Fruit fly (Drosophila melanogaster): ENCODE measurements around the gene Spase25.

Gene Spase25

DNA sequence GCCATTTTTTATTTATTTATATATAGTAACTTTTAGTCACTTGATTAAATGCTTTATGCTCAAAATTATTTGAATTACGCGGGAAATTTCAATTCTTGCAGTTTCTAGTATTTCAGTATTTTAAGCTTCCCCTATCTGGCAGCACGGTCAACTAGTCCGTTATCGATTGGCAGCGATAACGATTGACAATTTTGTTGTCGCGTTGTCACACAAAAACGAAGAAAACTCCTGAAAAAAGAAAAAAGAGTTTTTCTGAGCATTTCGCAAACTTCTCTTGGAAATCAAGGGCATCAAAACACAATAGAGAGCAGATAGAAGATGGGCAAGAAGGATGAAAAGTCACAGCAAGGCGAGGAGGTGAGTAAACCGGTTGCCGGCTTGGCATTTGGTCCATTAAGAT, at the start of gene Spase25:
Gene Spase25, plus strand, starts transcription at position 176 of the 400 bp plus-strand sequence.
- no peak for TF ChIP-seq ttk (optimal IDR thresholded peaks at IDR 0.05)
- TF ChIP-seq Myc (optimal IDR thresholded peaks at IDR 0.05) = no peak
- no peak for TF ChIP-seq insv (optimal IDR thresholded peaks at IDR 0.05)
- no peak for TF ChIP-seq Sin3A (optimal IDR thresholded peaks at IDR 0.05)
- TF ChIP-seq h (optimal IDR thresholded peaks at IDR 0.05) = no peak
- TF ChIP-seq psq (optimal IDR thresholded peaks at IDR 0.05) = no peak

DNA sequence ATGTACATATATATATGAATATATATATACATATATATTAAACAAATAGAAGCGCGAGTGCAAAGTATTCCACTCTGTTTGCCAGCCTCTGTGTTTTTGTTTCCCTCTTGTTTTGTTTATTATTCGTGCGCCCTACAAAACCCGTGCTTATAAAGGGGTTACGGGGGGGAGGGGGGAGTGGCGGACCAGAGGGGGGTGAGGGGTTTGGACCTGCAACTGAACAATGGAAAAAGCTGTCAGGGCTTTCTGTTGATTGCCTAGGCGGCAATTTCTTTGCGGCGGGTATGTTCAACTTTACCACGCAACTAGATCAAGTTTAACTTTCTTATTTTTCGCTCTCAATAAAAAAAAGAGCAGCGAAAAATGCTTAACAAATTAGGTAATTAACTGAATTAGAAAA, 45.8 kb upstream of the Spase25 start:
- TF ChIP-seq psq (optimal IDR thresholded peaks at IDR 0.05) = no peak
- TF ChIP-seq Sin3A (optimal IDR thresholded peaks at IDR 0.05) = no peak
- TF ChIP-seq insv (optimal IDR thresholded peaks at IDR 0.05) = no peak
- no peak for TF ChIP-seq h (optimal IDR thresholded peaks at IDR 0.05)
- no peak for TF ChIP-seq Myc (optimal IDR thresholded peaks at IDR 0.05)
- no peak for TF ChIP-seq ttk (optimal IDR thresholded peaks at IDR 0.05)

DNA sequence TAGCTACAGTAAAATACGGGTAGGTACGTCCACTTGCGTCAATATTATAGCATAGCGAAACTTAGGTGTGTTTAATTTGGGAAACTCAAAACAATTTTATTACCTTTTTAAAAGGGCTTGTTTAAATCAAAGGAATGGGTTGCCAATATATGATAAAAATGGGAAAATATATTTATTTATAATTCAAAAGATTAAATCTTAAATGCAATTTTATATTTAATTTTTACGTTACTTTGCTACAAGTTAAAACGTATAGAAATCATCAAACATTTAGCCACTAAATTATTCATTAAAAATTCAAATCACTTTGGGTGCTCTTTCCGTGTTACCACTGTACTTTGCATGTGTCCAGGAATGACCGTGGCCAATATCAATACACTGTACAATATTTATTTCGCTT, 44.1 kb upstream of the Spase25 start:
- no peak for TF ChIP-seq Sin3A (optimal IDR thresholded peaks at IDR 0.05)
- no peak for TF ChIP-seq insv (optimal IDR thresholded peaks at IDR 0.05)
- no peak for TF ChIP-seq ttk (optimal IDR thresholded peaks at IDR 0.05)
- TF ChIP-seq h (optimal IDR thresholded peaks at IDR 0.05) = no peak
- TF ChIP-seq psq (optimal IDR thresholded peaks at IDR 0.05) = no peak
- TF ChIP-seq Myc (optimal IDR thresholded peaks at IDR 0.05) = no peak

DNA sequence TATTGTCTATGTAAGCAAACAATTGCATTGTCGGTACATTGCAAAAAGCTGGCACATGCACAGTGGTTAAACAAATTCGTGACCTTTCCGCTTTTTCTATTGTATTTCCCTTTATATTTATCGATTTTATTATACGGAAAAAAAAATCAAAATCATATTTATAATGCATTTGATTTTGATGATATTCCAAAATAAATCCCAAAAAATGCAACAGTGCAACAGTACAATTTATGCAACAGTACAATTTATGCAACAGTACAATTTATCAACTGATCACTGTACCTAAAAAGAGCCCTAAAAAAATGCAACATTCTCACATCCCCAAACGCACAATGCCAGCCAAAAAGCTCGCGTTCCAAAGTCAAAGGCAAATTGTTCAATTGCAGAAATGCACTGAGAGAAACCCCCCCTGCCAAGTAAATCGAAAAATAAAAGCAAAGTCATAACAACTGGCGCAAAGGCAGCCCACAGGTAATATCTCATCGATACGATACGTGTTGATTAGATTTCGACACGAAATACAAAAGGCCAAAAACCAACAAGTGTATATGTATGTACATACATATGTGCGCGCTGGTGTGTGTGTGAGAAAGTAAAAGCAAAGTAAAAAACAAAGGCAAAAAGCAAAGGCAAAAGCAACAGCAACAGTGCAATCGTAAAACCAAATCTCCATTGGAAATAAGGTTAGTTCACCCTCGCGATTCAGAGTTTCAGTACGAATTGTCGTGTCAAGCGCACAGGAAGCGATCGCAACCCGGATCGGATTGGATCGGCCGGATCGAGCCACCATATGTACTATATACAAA, 43.0 kb upstream of the Spase25 start, which contains the start of gene Sk1:
Gene Sk1, plus strand, starts transcription at position 711 of the 806 bp plus-strand sequence.
- TF ChIP-seq psq (optimal IDR thresholded peaks at IDR 0.05) (no peak), Myc (optimal IDR thresholded peaks at IDR 0.05) (no peak), Sin3A (optimal IDR thresholded peaks at IDR 0.05) (no peak), h (optimal IDR thresholded peaks at IDR 0.05) (no peak), insv (optimal IDR thresholded peaks at IDR 0.05) (no peak), ttk (optimal IDR thresholded peaks at IDR 0.05) (no peak)

DNA sequence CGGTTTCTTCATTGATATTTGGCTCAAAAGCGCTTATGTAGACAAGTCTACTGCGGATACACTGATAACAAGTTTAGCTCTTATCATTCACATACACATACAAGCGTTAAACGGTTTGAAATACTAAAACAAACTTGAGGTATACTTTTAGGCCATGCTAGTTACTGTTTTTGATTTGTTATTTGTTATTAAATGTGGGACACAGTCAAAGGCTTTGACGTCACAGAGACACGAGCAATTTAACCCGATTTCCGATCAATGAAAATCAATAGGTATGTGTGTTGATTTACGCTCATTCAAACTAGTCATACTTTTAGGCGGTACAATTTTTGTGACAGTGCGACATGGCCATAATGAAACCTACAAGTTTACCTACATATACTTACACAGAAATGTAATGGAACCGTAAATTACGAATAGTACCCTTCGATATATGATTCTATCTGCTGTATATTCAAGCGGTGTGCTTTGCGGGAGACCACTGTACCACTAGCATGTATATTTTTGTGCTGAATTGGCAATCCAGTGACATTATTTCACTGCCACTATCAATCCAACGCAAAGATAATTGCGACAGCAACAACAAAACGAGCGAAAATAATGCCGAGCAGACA, 38.2 kb upstream of the Spase25 start:
- no peak for TF ChIP-seq insv (optimal IDR thresholded peaks at IDR 0.05)
- TF ChIP-seq psq (optimal IDR thresholded peaks at IDR 0.05) = no peak
- TF ChIP-seq Myc (optimal IDR thresholded peaks at IDR 0.05) = no peak
- no peak for TF ChIP-seq h (optimal IDR thresholded peaks at IDR 0.05)
- no peak for TF ChIP-seq ttk (optimal IDR thresholded peaks at IDR 0.05)
- TF ChIP-seq Sin3A (optimal IDR thresholded peaks at IDR 0.05) = no peak

DNA sequence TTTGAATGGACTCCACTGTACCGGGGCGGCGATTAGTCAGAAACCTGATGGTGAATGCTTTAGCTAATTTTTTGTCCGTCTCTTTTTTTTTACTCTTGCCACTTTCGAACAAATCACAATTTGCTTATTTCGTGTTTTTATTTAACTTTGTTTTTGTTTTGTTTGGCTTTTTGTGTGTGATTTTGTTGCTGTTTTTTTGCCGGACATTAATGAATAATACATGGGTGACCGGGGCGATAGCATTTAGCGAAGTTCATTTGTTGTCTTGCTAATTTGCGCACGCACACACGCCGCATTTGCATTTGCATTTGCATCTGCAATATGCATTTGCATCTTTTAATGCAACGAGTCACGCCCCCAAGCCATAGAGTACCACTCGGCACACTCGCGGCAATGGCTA, 36.4 kb upstream of the Spase25 start:
- TF ChIP-seq insv (optimal IDR thresholded peaks at IDR 0.05) (no peak), Sin3A (optimal IDR thresholded peaks at IDR 0.05) (no peak), Myc (optimal IDR thresholded peaks at IDR 0.05) (no peak), psq (optimal IDR thresholded peaks at IDR 0.05) (no peak), h (optimal IDR thresholded peaks at IDR 0.05) (no peak), ttk (optimal IDR thresholded peaks at IDR 0.05) (no peak)

DNA sequence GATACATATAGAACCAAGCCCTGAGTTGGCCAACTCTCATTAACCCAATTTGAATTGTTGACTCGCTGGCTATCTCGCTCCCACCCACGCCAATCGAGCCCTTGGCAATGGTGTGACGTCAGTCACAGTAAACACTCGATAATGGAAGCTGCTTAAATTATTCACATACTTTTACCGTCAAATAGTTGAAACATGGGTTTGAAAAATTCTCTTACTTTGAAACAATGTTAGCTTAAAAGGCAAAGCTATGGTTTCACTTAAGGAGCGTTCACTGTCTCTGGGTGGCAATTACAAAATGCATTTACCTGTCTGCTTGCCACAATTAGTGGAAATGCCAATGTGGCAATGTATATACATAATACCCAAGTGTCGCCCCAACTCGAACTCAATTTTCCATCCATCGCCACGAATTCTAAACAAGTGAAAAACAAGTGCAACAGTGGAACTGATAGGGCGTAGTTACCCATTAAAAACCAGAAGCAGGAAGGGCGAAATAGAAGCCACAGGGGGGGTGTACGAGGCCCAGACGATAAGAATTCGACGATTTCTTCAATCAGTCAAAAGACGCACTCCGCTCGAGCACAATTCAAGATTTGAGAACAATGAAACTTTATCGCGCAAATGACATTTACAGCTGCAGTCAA, 35.5 kb upstream of the Spase25 start:
- no peak for TF ChIP-seq Sin3A (optimal IDR thresholded peaks at IDR 0.05)
- TF ChIP-seq insv (optimal IDR thresholded peaks at IDR 0.05) = no peak
- no peak for TF ChIP-seq ttk (optimal IDR thresholded peaks at IDR 0.05)
- no peak for TF ChIP-seq h (optimal IDR thresholded peaks at IDR 0.05)
- TF ChIP-seq Myc (optimal IDR thresholded peaks at IDR 0.05) = no peak
- TF ChIP-seq psq (optimal IDR thresholded peaks at IDR 0.05) = no peak

DNA sequence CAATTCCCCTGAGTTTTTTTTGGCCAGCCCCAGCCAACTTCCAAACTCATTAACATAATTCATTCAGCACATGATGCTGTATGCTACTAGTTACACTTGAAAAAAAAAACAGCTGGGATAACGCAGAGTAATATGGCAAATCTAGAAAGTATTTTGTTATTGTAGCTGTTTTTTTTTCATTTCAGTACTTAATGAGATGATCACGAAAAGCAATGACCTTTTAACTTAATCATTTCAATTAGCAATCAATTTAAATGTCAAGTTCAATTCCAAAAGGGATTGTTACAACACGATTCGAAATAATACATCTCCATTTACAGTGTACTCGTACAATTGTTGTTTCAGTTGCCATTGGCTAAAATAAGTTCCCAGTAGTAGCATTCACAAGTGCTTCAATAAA, 34.6 kb upstream of the Spase25 start:
- TF ChIP-seq h (optimal IDR thresholded peaks at IDR 0.05) (no peak), psq (optimal IDR thresholded peaks at IDR 0.05) (no peak), insv (optimal IDR thresholded peaks at IDR 0.05) (no peak), Sin3A (optimal IDR thresholded peaks at IDR 0.05) (no peak), ttk (optimal IDR thresholded peaks at IDR 0.05) (no peak), Myc (optimal IDR thresholded peaks at IDR 0.05) (no peak)

DNA sequence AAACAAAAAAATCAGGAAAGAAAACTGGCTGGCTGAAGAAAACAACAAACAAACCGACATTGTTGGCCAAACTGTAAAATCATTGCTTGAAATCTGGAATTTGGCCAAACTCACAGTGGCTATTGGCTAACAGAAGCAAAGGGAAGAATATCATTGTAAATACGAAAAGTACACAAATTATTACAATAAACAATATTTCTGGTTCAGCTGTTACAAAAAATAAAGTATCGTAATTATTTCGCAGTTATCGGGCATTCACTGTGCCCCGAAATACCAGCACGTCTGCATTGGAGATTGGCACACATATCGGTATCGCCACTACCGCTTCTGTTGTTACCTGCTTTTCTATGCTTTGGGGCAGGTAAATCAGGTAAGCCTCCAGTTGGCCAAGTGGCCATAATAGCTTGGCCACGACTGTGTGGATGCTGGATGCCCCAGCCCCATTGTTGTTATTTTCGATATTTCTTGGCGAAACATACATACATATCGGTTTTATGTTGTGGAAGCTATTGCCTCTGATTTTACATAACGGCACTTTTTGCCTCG, 34.0 kb upstream of the Spase25 start:
- TF ChIP-seq ttk (optimal IDR thresholded peaks at IDR 0.05) (no peak), Myc (optimal IDR thresholded peaks at IDR 0.05) (no peak), h (optimal IDR thresholded peaks at IDR 0.05) (no peak), insv (optimal IDR thresholded peaks at IDR 0.05) (no peak)

DNA sequence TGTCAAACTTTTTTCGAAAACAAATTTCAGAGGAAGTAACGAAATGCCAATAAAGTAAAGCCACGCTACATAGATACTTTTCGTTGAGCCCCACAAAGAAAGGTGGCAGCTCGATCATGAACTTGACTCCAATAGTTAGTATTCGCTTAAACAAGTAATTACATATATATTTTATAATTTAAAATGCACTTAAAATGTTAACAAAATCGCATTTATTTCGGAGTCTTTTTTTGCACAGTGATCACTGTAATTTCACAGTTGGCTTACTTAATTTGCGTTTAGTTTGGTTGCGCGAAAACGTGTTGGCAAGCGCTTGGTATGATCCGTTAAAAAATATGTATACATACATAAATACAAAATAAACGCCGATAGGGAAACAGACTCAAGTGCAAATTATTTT, 33.4 kb upstream of the Spase25 start:
- TF ChIP-seq Myc (optimal IDR thresholded peaks at IDR 0.05) = no peak
- no peak for TF ChIP-seq insv (optimal IDR thresholded peaks at IDR 0.05)
- no peak for TF ChIP-seq Sin3A (optimal IDR thresholded peaks at IDR 0.05)
- no peak for TF ChIP-seq psq (optimal IDR thresholded peaks at IDR 0.05)
- TF ChIP-seq ttk (optimal IDR thresholded peaks at IDR 0.05) = no peak
- TF ChIP-seq h (optimal IDR thresholded peaks at IDR 0.05) = no peak

DNA sequence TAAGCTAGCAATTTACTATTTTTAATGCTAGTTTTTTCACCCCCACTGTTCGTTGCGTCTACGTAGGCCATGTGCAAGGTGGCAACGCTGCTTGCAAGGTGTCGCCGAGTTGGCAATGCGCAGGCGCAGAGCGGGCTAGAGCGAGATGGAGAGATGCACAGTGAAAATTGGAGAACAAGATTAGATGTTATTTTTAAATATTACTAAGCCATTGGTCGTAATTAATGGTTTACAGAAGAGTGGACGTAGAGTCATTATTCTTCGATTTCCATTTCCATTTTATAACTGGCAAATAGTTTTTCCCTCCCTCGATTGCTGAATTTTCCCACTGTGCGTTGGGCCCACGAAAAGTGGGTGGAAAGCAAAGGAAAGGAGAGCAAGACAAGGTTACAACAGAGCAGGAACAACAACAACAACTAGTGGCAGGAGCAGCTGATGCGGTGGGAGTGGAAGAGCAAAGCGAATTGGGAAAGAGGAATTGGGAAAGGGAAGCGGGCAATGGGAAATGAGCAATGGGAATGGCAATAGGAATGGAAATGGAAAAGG, 32.1 kb upstream of the Spase25 start:
- TF ChIP-seq Sin3A (optimal IDR thresholded peaks at IDR 0.05) = no peak
- no peak for TF ChIP-seq ttk (optimal IDR thresholded peaks at IDR 0.05)
- TF ChIP-seq Myc (optimal IDR thresholded peaks at IDR 0.05) = no peak
- no peak for TF ChIP-seq h (optimal IDR thresholded peaks at IDR 0.05)
- TF ChIP-seq insv (optimal IDR thresholded peaks at IDR 0.05) = no peak
- no peak for TF ChIP-seq psq (optimal IDR thresholded peaks at IDR 0.05)

Measured in Kc167 (cell line).